Fruit fly (Drosophila melanogaster) whole organism, embryonic: Measurements from ENCODE around the gene CG11723.

Experiments used
- Asciz ChIP-seq: fragments of 200-800 bp; sonication (Bioruptor generic); optimal IDR thresholded peaks from 2 replicates; lab custom pipeline; 2017; ENCODE audit warnings: missing biosample characterization, mild to moderate bottlenecking, missing genetic modification characterization, missing genetic modification reagents
- BEAF-32 ChIP-seq: fragments of 200-800 bp; sonication (Bioruptor generic); optimal IDR thresholded peaks from 3 replicates; lab custom pipeline; 2017; ENCODE audit warnings: missing biosample characterization, missing genetic modification characterization, mild to moderate bottlenecking, moderate library complexity, missing genetic modification reagents
- CG10543 ChIP-seq: fragments of 200-800 bp; sonication (Bioruptor generic); optimal IDR thresholded peaks from 3 replicates; lab custom pipeline; 2017; ENCODE audit warnings: missing biosample characterization, mild to moderate bottlenecking, missing genetic modification characterization, moderate library complexity
- CG11247 ChIP-seq: fragments of 200-800 bp; sonication (Bioruptor generic); IDR thresholded peaks from 2 replicates; pipeline ENCODE4 v1.3.6; 2022; ENCODE audit warnings: missing biosample characterization, missing genetic modification characterization
- CG12299 ChIP-seq: fragments of 200-800 bp; sonication (Bioruptor generic); optimal IDR thresholded peaks from 2 replicates; lab custom pipeline; 2018; ENCODE audit warnings: missing biosample characterization, mild to moderate bottlenecking, missing genetic modification characterization
- CG12391 ChIP-seq: fragments of 200-800 bp; sonication (Bioruptor generic); optimal IDR thresholded peaks from 3 replicates; lab custom pipeline; 2018; ENCODE audit warnings: missing biosample characterization, mild to moderate bottlenecking, missing genetic modification characterization, moderate library complexity
- CG12744 ChIP-seq: fragments of 200-800 bp; sonication (Bioruptor generic); optimal IDR thresholded peaks from 2 replicates; lab custom pipeline; 2016; ENCODE audit warnings: missing biosample characterization, missing genetic modification characterization
- CG12769 ChIP-seq: fragments of 200-800 bp; sonication (Bioruptor generic); optimal IDR thresholded peaks from 2 replicates; lab custom pipeline; 2019; ENCODE audit warnings: missing biosample characterization, mild to moderate bottlenecking, missing genetic modification characterization, moderate library complexity
- CG14050 ChIP-seq: fragments of 200-800 bp; sonication (Bioruptor generic); IDR thresholded peaks from 3 replicates; pipeline ENCODE4 v1.3.6; 2022; ENCODE audit warnings: missing biosample characterization, missing genetic modification characterization
- CG14667 ChIP-seq: fragments of 200-800 bp; sonication (Bioruptor generic); IDR thresholded peaks from 2 replicates; pipeline ENCODE4 v1.3.6; 2022; ENCODE audit warnings: missing biosample characterization, missing genetic modification characterization
- CG16813 ChIP-seq: fragments of 200-800 bp; sonication (Bioruptor generic); IDR thresholded peaks from 3 replicates; pipeline ENCODE4 v1.3.6; 2022; ENCODE audit warnings: missing biosample characterization, missing genetic modification characterization; ENCODE audit not compliant: partially characterized antibody
- CG17385 ChIP-seq: fragments of 200-800 bp; sonication (Bioruptor generic); optimal IDR thresholded peaks from 3 replicates; lab custom pipeline; 2018; ENCODE audit warnings: missing biosample characterization, mild to moderate bottlenecking, missing genetic modification characterization
- CG17568 ChIP-seq: fragments of 200-800 bp; sonication (Bioruptor generic); optimal IDR thresholded peaks from 2 replicates; lab custom pipeline; 2018; ENCODE audit warnings: missing biosample characterization, mild to moderate bottlenecking, missing genetic modification characterization, moderate library complexity
- CG18599 ChIP-seq: fragments of 200-800 bp; sonication (Bioruptor generic); optimal IDR thresholded peaks from 3 replicates; lab custom pipeline; 2017; ENCODE audit warnings: missing biosample characterization, missing genetic modification characterization, mild to moderate bottlenecking, moderate library complexity, missing genetic modification reagents
- CG2678 ChIP-seq: fragments of 200-800 bp; sonication (Bioruptor generic); optimal IDR thresholded peaks from 3 replicates; lab custom pipeline; 2019; ENCODE audit warnings: missing biosample characterization, mild to moderate bottlenecking, missing genetic modification characterization, moderate library complexity
- CG2875 ChIP-seq: fragments of 200-800 bp; sonication (Bioruptor generic); optimal IDR thresholded peaks from 2 replicates; lab custom pipeline; 2017; ENCODE audit warnings: missing biosample characterization, mild to moderate bottlenecking, missing genetic modification characterization, missing genetic modification reagents
- CG30431 ChIP-seq: fragments of 200-800 bp; sonication (Bioruptor generic); optimal IDR thresholded peaks from 2 replicates; lab custom pipeline; 2017; ENCODE audit warnings: missing biosample characterization, missing genetic modification characterization
- CG34376 ChIP-seq: fragments of 200-800 bp; sonication (Bioruptor generic); optimal IDR thresholded peaks from 2 replicates; lab custom pipeline; 2018; ENCODE audit warnings: missing biosample characterization, mild to moderate bottlenecking, missing genetic modification characterization
- CG42726 ChIP-seq: fragments of 200-800 bp; sonication (Bioruptor generic); IDR thresholded peaks from 2 replicates; pipeline ENCODE4 v1.3.6; 2022; ENCODE audit warnings: missing biosample characterization, missing genetic modification characterization; ENCODE audit not compliant: partially characterized antibody
- CG4360 ChIP-seq: fragments of 200-800 bp; sonication (Bioruptor generic); IDR thresholded peaks from 2 replicates; pipeline ENCODE4 v1.3.6; 2022; ENCODE audit warnings: missing biosample characterization, missing genetic modification characterization
- CG5180 ChIP-seq: fragments of 200-800 bp; sonication (Bioruptor generic); optimal IDR thresholded peaks from 3 replicates; lab custom pipeline; 2017; ENCODE audit warnings: missing biosample characterization, missing genetic modification characterization, mild to moderate bottlenecking, moderate library complexity, missing genetic modification reagents
- CG6689 ChIP-seq: fragments of 200-800 bp; sonication (Bioruptor generic); IDR thresholded peaks from 2 replicates; pipeline ENCODE4 v1.3.6; 2022; ENCODE audit warnings: missing biosample characterization, missing genetic modification characterization
- CG7556 ChIP-seq: fragments of 200-800 bp; sonication (Bioruptor generic); optimal IDR thresholded peaks from 2 replicates; lab custom pipeline; 2017; ENCODE audit warnings: missing biosample characterization, mild to moderate bottlenecking, missing genetic modification characterization
- CG8924 ChIP-seq: fragments of 200-800 bp; optimal IDR thresholded peaks from 3 replicates; lab custom pipeline; 2019; ENCODE audit warnings: missing biosample characterization, mild to moderate bottlenecking, missing genetic modification characterization, moderate library complexity
- Camta ChIP-seq: fragments of 200-800 bp; sonication (Bioruptor generic); optimal IDR thresholded peaks from 2 replicates; lab custom pipeline; 2016; ENCODE audit warnings: missing biosample characterization, missing genetic modification characterization
- Chrac-16 ChIP-seq: fragments of 200-800 bp; sonication (Bioruptor generic); optimal IDR thresholded peaks from 3 replicates; lab custom pipeline; 2016; ENCODE audit warnings: missing biosample characterization, missing genetic modification characterization
- H2.0 ChIP-seq: fragments of 200-800 bp; sonication (Bioruptor generic); IDR thresholded peaks from 2 replicates; pipeline ENCODE4 v1.3.6; 2022; ENCODE audit warnings: missing biosample characterization, missing genetic modification characterization
- Lpt ChIP-seq: fragments of >200 bp; optimal IDR thresholded peaks from 2 replicates; lab custom pipeline; 2018; ENCODE audit warnings: missing biosample characterization, missing genetic modification characterization
- Max ChIP-seq: fragments of 200-800 bp; sonication (Bioruptor generic); optimal IDR thresholded peaks from 2 replicates; lab custom pipeline; 2016; ENCODE audit warnings: missing biosample characterization, mild to moderate bottlenecking, missing genetic modification characterization
- Mes4 ChIP-seq: fragments of 200-800 bp; sonication (Bioruptor generic); optimal IDR thresholded peaks from 2 replicates; lab custom pipeline; 2016; ENCODE audit warnings: missing biosample characterization, missing genetic modification characterization
- Ssrp ChIP-seq: fragments of 200-800 bp; sonication (Bioruptor generic); optimal IDR thresholded peaks from 2 replicates; lab custom pipeline; 2018; ENCODE audit warnings: missing biosample characterization, mild to moderate bottlenecking, missing genetic modification characterization, moderate library complexity
- Xbp1 ChIP-seq: fragments of 200-800 bp; sonication (Bioruptor generic); optimal IDR thresholded peaks from 3 replicates; lab custom pipeline; 2016; ENCODE audit warnings: missing biosample characterization, mild to moderate bottlenecking, missing genetic modification characterization
- dpn ChIP-seq, 2 experiments: fragments of 200-800 bp; sonication (Bioruptor generic); optimal IDR thresholded peaks; 3 replicates each; lab custom pipeline; 2016; ENCODE audit warnings: missing biosample characterization in 2 of 2, missing genetic modification characterization in 2 of 2
- eve ChIP-seq, 2 experiments: fragments of >200 bp; optimal IDR thresholded peaks; 2 replicates each; lab custom pipeline; 2017; ENCODE audit warnings: missing biosample characterization in 2 of 2, missing genetic modification characterization in 2 of 2
- fd64A ChIP-seq: fragments of 200-800 bp; sonication (Bioruptor generic); optimal IDR thresholded peaks from 3 replicates; lab custom pipeline; 2018; ENCODE audit warnings: missing biosample characterization, mild to moderate bottlenecking, missing genetic modification characterization
- fd96Cb ChIP-seq: fragments of 200-800 bp; sonication (Bioruptor generic); optimal IDR thresholded peaks from 2 replicates; lab custom pipeline; 2018; ENCODE audit warnings: missing biosample characterization, mild to moderate bottlenecking, missing genetic modification characterization, moderate library complexity
- kah ChIP-seq: fragments of 200-800 bp; sonication (Bioruptor generic); optimal IDR thresholded peaks from 2 replicates; lab custom pipeline; 2018; ENCODE audit warnings: missing biosample characterization, mild to moderate bottlenecking, missing genetic modification characterization
- maf-S ChIP-seq: fragments of 200-800 bp; sonication (Bioruptor generic); optimal IDR thresholded peaks from 2 replicates; lab custom pipeline; 2016; ENCODE audit warnings: missing biosample characterization, missing genetic modification characterization
- phol ChIP-seq: fragments of 200-800 bp; sonication (Bioruptor generic); optimal IDR thresholded peaks from 3 replicates; lab custom pipeline; 2018; ENCODE audit warnings: missing biosample characterization, mild to moderate bottlenecking, missing genetic modification characterization, moderate library complexity
- repo ChIP-seq: fragments of 200-800 bp; sonication (Bioruptor generic); optimal IDR thresholded peaks from 2 replicates; lab custom pipeline; 2016; ENCODE audit warnings: missing biosample characterization, missing genetic modification characterization
- sd ChIP-seq: fragments of 200-800 bp; sonication (Bioruptor generic); optimal IDR thresholded peaks from 3 replicates; lab custom pipeline; 2018; ENCODE audit warnings: missing biosample characterization, mild to moderate bottlenecking, missing genetic modification characterization, moderate library complexity
- sens ChIP-seq: fragments of 200-800 bp; sonication (Bioruptor generic); peaks from one replicate; lab custom pipeline; 2016; ENCODE audit warnings: missing biosample characterization, missing genetic modification characterization
- shn ChIP-seq: fragments of 200-800 bp; sonication (Bioruptor generic); optimal IDR thresholded peaks from 3 replicates; lab custom pipeline; 2016; ENCODE audit warnings: missing biosample characterization, missing genetic modification characterization
- usp ChIP-seq: fragments of >200 bp; optimal IDR thresholded peaks from 2 replicates; lab custom pipeline; 2017; ENCODE audit warnings: missing biosample characterization, missing genetic modification characterization
- vfl ChIP-seq: fragments of 200-800 bp; sonication (Bioruptor generic); optimal IDR thresholded peaks from 2 replicates; lab custom pipeline; 2016; ENCODE audit warnings: missing biosample characterization, missing genetic modification characterization
- zen2 ChIP-seq: fragments of 200-800 bp; sonication (Bioruptor generic); IDR thresholded peaks from 3 replicates; pipeline ENCODE4 v1.3.6; 2022; ENCODE audit warnings: missing biosample characterization, missing genetic modification characterization; ENCODE audit not compliant: partially characterized antibody
- zfh2 ChIP-seq: fragments of 200-800 bp; sonication (Bioruptor generic); optimal IDR thresholded peaks from 2 replicates; lab custom pipeline; 2016; ENCODE audit warnings: missing biosample characterization, missing genetic modification characterization

Gene CG11723

DNA sequence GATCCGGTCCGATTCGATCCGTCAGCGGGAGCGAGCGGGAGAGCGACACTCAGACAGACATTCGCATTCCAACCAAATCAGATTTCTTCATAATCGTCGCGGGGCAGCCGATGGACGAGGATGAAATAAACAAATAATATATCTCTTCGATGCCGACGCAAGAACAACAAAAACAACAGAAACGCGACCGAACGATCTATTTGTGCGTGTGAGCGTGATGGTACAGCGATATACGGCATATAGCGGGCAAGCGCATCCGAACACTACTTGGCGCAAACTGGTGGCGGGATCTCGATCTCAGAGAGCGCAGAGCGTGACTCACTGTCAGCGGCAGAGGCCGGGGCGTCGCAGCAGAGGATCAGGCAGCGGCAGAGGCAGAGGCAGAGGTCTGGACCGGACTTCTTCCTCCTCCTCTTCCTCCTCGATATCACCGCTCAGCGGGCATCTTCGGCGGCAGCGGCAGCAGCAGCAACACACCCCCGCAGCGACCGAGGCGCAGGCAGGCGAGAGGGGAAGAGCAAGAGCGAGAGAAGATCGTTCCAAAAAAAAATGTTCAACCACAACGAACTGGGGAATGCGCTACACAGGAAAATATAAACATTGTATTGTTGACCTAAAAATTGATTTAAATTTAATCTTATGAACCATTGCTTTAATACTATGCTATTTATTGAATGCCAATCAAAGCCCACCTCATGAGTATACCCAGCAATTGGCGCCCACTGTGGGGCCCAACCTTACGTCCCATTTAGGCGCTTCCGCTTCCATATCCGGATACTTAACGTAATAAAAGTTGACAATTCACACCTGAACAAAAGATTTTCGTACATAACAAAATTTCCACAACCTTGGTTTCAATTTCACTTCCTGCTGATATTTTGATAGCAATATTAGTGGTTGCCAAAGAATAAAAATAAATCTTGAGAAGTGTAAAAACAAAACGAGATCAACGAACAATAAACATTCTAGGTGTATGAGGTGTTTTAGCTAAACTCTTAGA lies 14.5 kb upstream of the CG11723 start (continued):
- TF ChIP-seq Camta (GFP tag; lab: Kevin White, UChicago) = peak; percentile 7
- TF ChIP-seq zen2 (GFP tag; lab: Robert Waterston, UW) = no peak
- TF ChIP-seq CG8924 = peak; percentile 30
- TF ChIP-seq vfl (GFP tag; lab: Kevin White, UChicago) = peak; percentile 22
- TF ChIP-seq CG6689 (GFP tag; lab: Robert Waterston, UW) = peak; percentile 35; the same call in 1 of the 2 replicates
- TF ChIP-seq dpn (GFP tag; optimal IDR thresholded peaks at IDR 0.05; lab: Kevin White, UChicago) = peak; percentile 25 to 48
- 0 out of 2 replicates have a peak, but pooled peaks have one; percentile 34 for TF ChIP-seq CG42726 (GFP tag; lab: Robert Waterston, UW)
- TF ChIP-seq phol = peak; percentile 68
- no peak for TF ChIP-seq CG17568 (GFP tag; lab: Kevin White, UChicago)
- peak; percentile 52 for TF ChIP-seq H2.0
- peak; percentile 30 for TF ChIP-seq Chrac-16
- no peak for TF ChIP-seq fd64A (GFP tag; lab: Kevin White, UChicago)
- TF ChIP-seq Lpt (GFP tag; lab: Kevin White, UChicago) = no peak
- TF ChIP-seq CG14050 (GFP tag; lab: Robert Waterston, UW) = no peak
- TF ChIP-seq repo (GFP tag; lab: Kevin White, UChicago) = peak; percentile 1
- TF ChIP-seq eve (GFP tag; optimal IDR thresholded peaks at IDR 0.05; lab: Kevin White, UChicago) = no peak
- peak; percentile 89 for TF ChIP-seq sens (GFP tag; lab: Kevin White, UChicago)
- peak; percentile 54 for TF ChIP-seq CG34376 (GFP tag; lab: Kevin White, UChicago)
- peak; percentile 76 for TF ChIP-seq CG10543 (GFP tag; lab: Kevin White, UChicago)
- TF ChIP-seq CG12391 (tag; lab: Kevin White, UChicago) = peak; percentile 65
- peak; percentile 99 for TF ChIP-seq sd (tag; lab: Kevin White, UChicago)
- peak; percentile 28; the same call in 1 of the 2 replicates for TF ChIP-seq CG11247 (GFP tag; lab: Robert Waterston, UW)
- TF ChIP-seq fd96Cb (tag; lab: Kevin White, UChicago) = peak; percentile 49
- peak; percentile 54 for TF ChIP-seq CG17385 (GFP tag; lab: Kevin White, UChicago)
- peak; percentile 45 for TF ChIP-seq CG18599 (GFP tag; lab: Kevin White, UChicago)
- no peak for TF ChIP-seq maf-S (GFP tag; lab: Kevin White, UChicago)
- TF ChIP-seq usp = no peak
- no peak for TF ChIP-seq CG16813 (GFP tag; lab: Robert Waterston, UW)
- TF ChIP-seq Xbp1 = peak; percentile 58
- TF ChIP-seq CG2875 (GFP tag; lab: Kevin White, UChicago) = peak; percentile 12
- TF ChIP-seq CG14667 = no peak
- peak; percentile 23 for TF ChIP-seq Mes4 (GFP tag; lab: Kevin White, UChicago)
- TF ChIP-seq shn = peak; percentile 37
- peak; percentile 51 for TF ChIP-seq CG2678 (tag; lab: Kevin White, UChicago)
- TF ChIP-seq CG30431 (GFP tag; lab: Kevin White, UChicago) = peak; percentile 63
- peak; percentile 79 for TF ChIP-seq CG4360 (GFP tag; lab: Robert Waterston, UW)
- no peak for TF ChIP-seq kah
- peak; percentile 98 for TF ChIP-seq CG12769 (tag; lab: Kevin White, UChicago)
- TF ChIP-seq zfh2 (GFP tag; lab: Kevin White, UChicago) = peak; percentile 46
- TF ChIP-seq CG7556 = peak; percentile 79
- TF ChIP-seq CG12299 (tag; lab: Kevin White, UChicago) = no peak
- peak; percentile 33 for TF ChIP-seq Max
- TF ChIP-seq BEAF-32 (GFP tag; lab: Kevin White, UChicago) = no peak
- TF ChIP-seq Ssrp (tag; lab: Kevin White, UChicago) = peak; percentile 63
- no peak for TF ChIP-seq CG5180 (GFP tag; lab: Kevin White, UChicago)
- TF ChIP-seq Asciz (GFP tag; lab: Kevin White, UChicago) = no peak
- TF ChIP-seq CG12744 (GFP tag; lab: Kevin White, UChicago) = no peak
